Worm (Caenorhabditis elegans) whole organism, L1 larva: Measurements from ENCODE around the gene tbx-37.

Source experiments
- C16A3.4 ChIP-seq: fragments of 150-350 bp; optimal IDR thresholded peaks from 2 replicates; lab custom pipeline; 2014; ENCODE audit warnings: missing biosample characterization, missing genetic modification characterization
- Y116A8C.19 ChIP-seq: sonication (generic microtip); optimal IDR thresholded peaks from 2 replicates; lab custom pipeline; 2016; ENCODE audit warnings: missing compliant biosample characterization, missing genetic modification characterization, borderline replicate concordance
- aha-1 ChIP-seq: fragments of 150-350 bp; optimal IDR thresholded peaks from 2 replicates; lab custom pipeline; 2014; ENCODE audit warnings: missing biosample characterization, missing genetic modification characterization
- alr-1 ChIP-seq: fragments of 200-800 bp; sonication (Bioruptor generic); optimal IDR thresholded peaks from 2 replicates; lab custom pipeline; 2018; ENCODE audit warnings: borderline replicate concordance, mild to moderate bottlenecking, missing genetic modification characterization, missing compliant biosample characterization
- aly-2 ChIP-seq: fragments of 150-350 bp; optimal IDR thresholded peaks from 2 replicates; lab custom pipeline; 2014; ENCODE audit warnings: missing biosample characterization, missing genetic modification characterization
- ceh-8 ChIP-seq: fragments of 200-800 bp; sonication (Bioruptor generic); optimal IDR thresholded peaks from 2 replicates; lab custom pipeline; 2018; ENCODE audit warnings: mild to moderate bottlenecking, missing genetic modification characterization, moderate library complexity, missing compliant biosample characterization
- ceh-82 ChIP-seq, 3 experiments: fragments of 150-350 bp in 1 of 3; sonication (generic microtip) in 2 of 3; optimal IDR thresholded peaks; 2 replicates each; lab custom pipeline; 2014 to 2017; ENCODE audit warnings: missing biosample characterization in 3 of 3, missing genetic modification characterization in 3 of 3
- dpl-1 ChIP-seq, 3 experiments: fragments of 150-350 bp in 2 of 3; sonication (generic microtip) in 1 of 3; optimal IDR thresholded peaks; 2 replicates each; lab custom pipeline; 2014 to 2017; ENCODE audit warnings: missing biosample characterization in 3 of 3, missing genetic modification characterization in 3 of 3, missing genetic modification reagents in 3 of 3
- dsc-1 ChIP-seq: sonication (generic microtip); optimal IDR thresholded peaks from 2 replicates; lab custom pipeline; 2016; ENCODE audit warnings: mild to moderate bottlenecking, missing genetic modification characterization, missing compliant biosample characterization
- efl-1 ChIP-seq, 4 experiments: fragments of 150-350 bp; optimal IDR thresholded peaks in 3 of 4; peaks in 1 of 4; 1 replicate in 1 of 4; 2 replicates in 3 of 4; lab custom pipeline; 2014; ENCODE audit warnings: missing biosample characterization in 2 of 4, missing genetic modification characterization in 2 of 4, missing genetic modification reagents in 2 of 4
- egl-13 ChIP-seq: sonication (generic microtip); optimal IDR thresholded peaks from 2 replicates; lab custom pipeline; 2016; ENCODE audit warnings: missing genotype, missing genetic modification reagents, missing genetic modification characterization, missing compliant biosample characterization
- elt-3 ChIP-seq, 6 experiments: fragments of 150-350 bp in 1 of 6; sonication (generic microtip); optimal IDR thresholded peaks; 2 replicates each; lab custom pipeline; 2017 to 2018; ENCODE audit warnings: missing biosample characterization in 6 of 6, missing genetic modification characterization in 6 of 6, inconsistent platforms in 1 of 6
- fkh-10 ChIP-seq: sonication (generic microtip); optimal IDR thresholded peaks from 2 replicates; lab custom pipeline; 2017; ENCODE audit warnings: missing biosample characterization, missing genetic modification reagents, missing genetic modification characterization
- fkh-4 ChIP-seq: sonication (generic microtip); optimal IDR thresholded peaks from 2 replicates; lab custom pipeline; 2016; ENCODE audit warnings: missing compliant biosample characterization, missing genetic modification characterization, borderline replicate concordance
- fkh-8 ChIP-seq: sonication (generic microtip); optimal IDR thresholded peaks from 2 replicates; lab custom pipeline; 2016; ENCODE audit warnings: mild to moderate bottlenecking, missing genetic modification characterization, missing compliant biosample characterization
- grh-1 ChIP-seq: fragments of 200-800 bp; sonication (Bioruptor generic); IDR thresholded peaks from 2 replicates; pipeline ENCODE4 v1.3.6; 2022; ENCODE audit warnings: missing genetic modification reagents, missing genetic modification characterization, missing compliant biosample characterization
- hlh-17 ChIP-seq: fragments of 200-800 bp; sonication (Bioruptor generic); optimal IDR thresholded peaks from 2 replicates; lab custom pipeline; 2018; ENCODE audit warnings: missing genetic modification characterization, mild to moderate bottlenecking, missing compliant biosample characterization, moderate library complexity, borderline replicate concordance
- hlh-4 ChIP-seq: sonication (generic microtip); optimal IDR thresholded peaks from 2 replicates; lab custom pipeline; 2016; ENCODE audit warnings: mild to moderate bottlenecking, missing genetic modification characterization, missing compliant biosample characterization
- hpl-2 ChIP-seq: fragments of 150-350 bp; optimal IDR thresholded peaks from 2 replicates; lab custom pipeline; 2014; ENCODE audit warnings: missing biosample characterization, missing genetic modification reagents, missing genetic modification characterization
- irx-1 ChIP-seq: sonication (generic microtip); optimal IDR thresholded peaks from 2 replicates; lab custom pipeline; 2016; ENCODE audit warnings: missing genetic modification characterization, missing compliant biosample characterization
- isw-1 ChIP-seq: fragments of 200-800 bp; sonication (Bioruptor generic); IDR thresholded peaks from 2 replicates; pipeline ENCODE4 v1.3.6; 2022; ENCODE audit warnings: missing genetic modification characterization, missing compliant biosample characterization
- jun-1 ChIP-seq: fragments of 150-350 bp; optimal IDR thresholded peaks from 2 replicates; lab custom pipeline; 2014; ENCODE audit warnings: missing biosample characterization, missing genetic modification reagents, missing genetic modification characterization
- lin-15B ChIP-seq: fragments of 150-350 bp; sonication (generic microtip); optimal IDR thresholded peaks from 3 replicates; lab custom pipeline; 2014; ENCODE audit warnings: missing biosample characterization, missing genetic modification characterization
- lir-3 ChIP-seq: sonication (generic microtip); optimal IDR thresholded peaks from 2 replicates; lab custom pipeline; 2016; ENCODE audit warnings: mild to moderate bottlenecking, missing genetic modification characterization, moderate library complexity, missing compliant biosample characterization; ENCODE audit not compliant: poor library complexity
- lsy-2 ChIP-seq, 2 experiments: fragments of 150-350 bp; optimal IDR thresholded peaks; 2 replicates each; lab custom pipeline; 2014; ENCODE audit warnings: missing biosample characterization in 2 of 2, missing genetic modification characterization in 2 of 2
- mdl-1 ChIP-seq, 2 experiments: fragments of 150-350 bp; optimal IDR thresholded peaks; 2 replicates each; lab custom pipeline; 2014 to 2017; ENCODE audit warnings: missing biosample characterization in 2 of 2, missing genetic modification characterization in 2 of 2, inconsistent platforms in 1 of 2
- mep-1 ChIP-seq: fragments of 150-350 bp; optimal IDR thresholded peaks from 2 replicates; lab custom pipeline; 2014; ENCODE audit warnings: missing biosample characterization, missing genetic modification characterization
- nhr-19 ChIP-seq: fragments of 200-800 bp; sonication (Bioruptor generic); conservative IDR thresholded peaks from 2 replicates; pipeline ENCODE4 v1.3.6; 2022; ENCODE audit warnings: missing genetic modification characterization, missing compliant biosample characterization
- nhr-20 ChIP-seq: sonication (generic microtip); optimal IDR thresholded peaks from 2 replicates; lab custom pipeline; 2016; ENCODE audit warnings: mild to moderate bottlenecking, missing genetic modification characterization, missing compliant biosample characterization
- nhr-47 ChIP-seq: sonication (generic microtip); optimal IDR thresholded peaks from 2 replicates; lab custom pipeline; 2016; ENCODE audit warnings: mild to moderate bottlenecking, missing genetic modification characterization, moderate library complexity, missing compliant biosample characterization
- nhr-71 ChIP-seq: sonication (generic microtip); optimal IDR thresholded peaks from 2 replicates; lab custom pipeline; 2016; ENCODE audit warnings: mild to moderate bottlenecking, missing genetic modification characterization, moderate library complexity, missing compliant biosample characterization
- nhr-77 ChIP-seq: fragments of 150-350 bp; optimal IDR thresholded peaks from 2 replicates; lab custom pipeline; 2014; ENCODE audit warnings: missing biosample characterization, missing genetic modification characterization
- nhr-90 ChIP-seq: sonication (generic microtip); optimal IDR thresholded peaks from 2 replicates; lab custom pipeline; 2016; ENCODE audit warnings: mild to moderate bottlenecking, missing genetic modification characterization, missing compliant biosample characterization; ENCODE audit not compliant: poor library complexity
- pag-3 ChIP-seq: sonication (generic microtip); optimal IDR thresholded peaks from 2 replicates; lab custom pipeline; 2017; ENCODE audit warnings: missing genetic modification characterization, mild to moderate bottlenecking, missing compliant biosample characterization, antibody characterized with exemption, borderline replicate concordance; ENCODE audit not compliant: insufficient read depth
- pax-3 ChIP-seq: fragments of 200-800 bp; sonication (Bioruptor generic); optimal IDR thresholded peaks from 2 replicates; lab custom pipeline; 2018; ENCODE audit warnings: mild to moderate bottlenecking, missing genetic modification characterization, moderate library complexity, missing compliant biosample characterization
- skn-1 ChIP-seq: fragments of 150-350 bp; optimal IDR thresholded peaks from 2 replicates; lab custom pipeline; 2014; ENCODE audit warnings: missing biosample characterization, missing genetic modification characterization
- sox-4 ChIP-seq: sonication (generic microtip); optimal IDR thresholded peaks from 2 replicates; lab custom pipeline; 2016; ENCODE audit warnings: missing genetic modification characterization, missing compliant biosample characterization
- sup-37 ChIP-seq: fragments of 200-800 bp; sonication (Bioruptor generic); optimal IDR thresholded peaks from 2 replicates; lab custom pipeline; 2018; ENCODE audit warnings: mild to moderate bottlenecking, missing genetic modification characterization, missing compliant biosample characterization
- swsn-7 ChIP-seq: sonication (generic microtip); optimal IDR thresholded peaks from 2 replicates; lab custom pipeline; 2016; ENCODE audit warnings: missing genetic modification characterization, missing compliant biosample characterization
- unc-30 ChIP-seq: sonication (generic microtip); optimal IDR thresholded peaks from 2 replicates; lab custom pipeline; 2017; ENCODE audit warnings: missing biosample characterization, missing genetic modification characterization
- unc-62 ChIP-seq: fragments of 150-350 bp; optimal IDR thresholded peaks from 2 replicates; lab custom pipeline; 2014; ENCODE audit warnings: missing biosample characterization, missing genetic modification reagents, missing genetic modification characterization
- vab-15 ChIP-seq: sonication (generic microtip); optimal IDR thresholded peaks from 2 replicates; lab custom pipeline; 2017; ENCODE audit warnings: missing genotype, mild to moderate bottlenecking, missing genetic modification characterization, missing compliant biosample characterization
- xbp-1 ChIP-seq: sonication (generic microtip); optimal IDR thresholded peaks from 2 replicates; lab custom pipeline; 2016; ENCODE audit warnings: missing genetic modification characterization, missing compliant biosample characterization
- ztf-11 ChIP-seq, 2 experiments: sonication (generic microtip); optimal IDR thresholded peaks; 2 replicates each; lab custom pipeline; 2016 to 2017; ENCODE audit warnings: missing genetic modification characterization in 2 of 2, missing biosample characterization in 1 of 2, missing compliant biosample characterization in 1 of 2

tbx-37 gene

ce11 chrIII:11194123-11194522 lies 32.8 kb downstream of the tbx-37 start:
- TF ChIP-seq unc-30 (tag; lab: Kevin White, UChicago) (no peak), hpl-2 (no peak), lir-3 (tag; lab: Kevin White, UChicago) (no peak), pax-3 (tag; lab: Kevin White, UChicago) (no peak), irx-1 (tag; lab: Kevin White, UChicago) (no peak), hlh-17 (GFP tag; lab: Kevin White, UChicago) (no peak), nhr-20 (tag; lab: Kevin White, UChicago) (no peak), lsy-2 (tag; optimal IDR thresholded peaks at IDR 0.05; lab: Kevin White, UChicago) (no peak)

- no peak for TF ChIP-seq dsc-1 (tag; lab: Kevin White, UChicago)
- TF ChIP-seq nhr-47 = no peak
- TF ChIP-seq vab-15 = no peak
- TF ChIP-seq jun-1 (tag; lab: Kevin White, UChicago) = no peak
- TF ChIP-seq lsy-2 (tag; optimal IDR thresholded peaks at IDR 0.05; lab: Kevin White, UChicago) = no peak
- no peak for TF ChIP-seq isw-1 (GFP tag; lab: Robert Waterston, UW)
- TF ChIP-seq ceh-8 (GFP tag; lab: Kevin White, UChicago) = no peak
- TF ChIP-seq ceh-82 (tag; optimal IDR thresholded peaks at IDR 0.05; lab: Kevin White, UChicago) = no peak
- no peak for TF ChIP-seq nhr-19 (GFP tag; lab: Robert Waterston, UW)
- TF ChIP-seq hlh-4 (tag; lab: Kevin White, UChicago) = no peak
- no peak for TF ChIP-seq egl-13
- TF ChIP-seq C16A3.4 (tag; lab: Kevin White, UChicago) = no peak
- TF ChIP-seq Y116A8C.19 (tag; lab: Kevin White, UChicago) = no peak
- no peak for TF ChIP-seq grh-1
Measured at ce11 chrIII:11193251-11193650, 33.7 kb downstream of the tbx-37 start.

- TF ChIP-seq isw-1 (GFP tag; lab: Robert Waterston, UW) (no peak), fkh-8 (no peak), irx-1 (tag; lab: Kevin White, UChicago) (no peak), jun-1 (tag; lab: Kevin White, UChicago) (no peak), skn-1 (no peak), elt-3 (tag; optimal IDR thresholded peaks at IDR 0.05; lab: Kevin White, UChicago) (no peak), hpl-2 (no peak), unc-30 (tag; lab: Kevin White, UChicago) (no peak), mdl-1 (tag; optimal IDR thresholded peaks at IDR 0.05; lab: Kevin White, UChicago) (no peak), nhr-90 (tag; lab: Kevin White, UChicago) (no peak), dpl-1 (GFP tag; optimal IDR thresholded peaks at IDR 0.05; lab: Kevin White, UChicago) (no peak), alr-1 (no peak), unc-62 (GFP tag; lab: Kevin White, UChicago) (no peak)
Measured at ce11 chrIII:11188132-11188531, 38.8 kb downstream of the tbx-37 start.

- peak; percentile 39 for TF ChIP-seq nhr-71 (tag; lab: Kevin White, UChicago)
- peak; percentile 88 for TF ChIP-seq fkh-10 (GFP tag; lab: Kevin White, UChicago)
- no peak for TF ChIP-seq fkh-4 (tag; lab: Kevin White, UChicago)
- TF ChIP-seq sox-4 (tag; lab: Kevin White, UChicago) = no peak
- TF ChIP-seq pax-3 (tag; lab: Kevin White, UChicago) = no peak
- no peak for TF ChIP-seq hlh-17 (GFP tag; lab: Kevin White, UChicago)
- TF ChIP-seq xbp-1 (tag; lab: Kevin White, UChicago) = no peak
- TF ChIP-seq nhr-47 = peak; percentile 48
- TF ChIP-seq efl-1 (optimal IDR thresholded peaks at IDR 0.05; lab: Kevin White, UChicago) = peak in 1 of 2 experiments; percentile 0
- no peak for TF ChIP-seq efl-1 (GFP tag; optimal IDR thresholded peaks at IDR 0.05 in 1 of 2; lab: Kevin White, UChicago)
- peak; percentile 10 for TF ChIP-seq mep-1 (tag; lab: Kevin White, UChicago)
- TF ChIP-seq lin-15B (tag; lab: Kevin White, UChicago) = no peak
- TF ChIP-seq swsn-7 (tag; lab: Kevin White, UChicago) = peak; percentile 26
- TF ChIP-seq aly-2 (tag; lab: Kevin White, UChicago) = no peak
- no peak for TF ChIP-seq skn-1
- TF ChIP-seq irx-1 (tag; lab: Kevin White, UChicago) = no peak
- TF ChIP-seq pag-3 (tag; lab: Kevin White, UChicago) = no peak
- no peak for TF ChIP-seq nhr-77 (tag; lab: Kevin White, UChicago)
- no peak for TF ChIP-seq sup-37 (GFP tag; lab: Kevin White, UChicago)
- TF ChIP-seq ztf-11 (tag; optimal IDR thresholded peaks at IDR 0.05; lab: Kevin White, UChicago) = no peak
- TF ChIP-seq C16A3.4 (tag; lab: Kevin White, UChicago) = no peak
- peak; percentile 19 for TF ChIP-seq dsc-1 (tag; lab: Kevin White, UChicago)
- no peak for TF ChIP-seq aha-1 (tag; lab: Kevin White, UChicago)
Measured at ce11 chrIII:11185483-11186115, 41.3 kb downstream of the tbx-37 start.
